Fruit fly (Drosophila melanogaster) whole organism, prepupa: ENCODE measurements around the gene Syx5.

Source experiments
- CG11294 ChIP-seq: fragments of 200-800 bp; sonication (Bioruptor generic); IDR thresholded peaks from 2 replicates; pipeline ENCODE4 v1.3.6; 2022; ENCODE audit warnings: missing biosample characterization, missing genetic modification characterization
- CG15336 ChIP-seq: fragments of 200-800 bp; sonication (Bioruptor generic); IDR thresholded peaks from 2 replicates; pipeline ENCODE4 v1.3.6; 2022; ENCODE audit warnings: missing biosample characterization, missing genetic modification characterization
- CG3032 ChIP-seq: fragments of 200-800 bp; optimal IDR thresholded peaks from 2 replicates; lab custom pipeline; 2019; ENCODE audit warnings: missing biosample characterization, mild to moderate bottlenecking, missing genetic modification characterization, moderate library complexity
- CG31627 ChIP-seq: fragments of 200-800 bp; sonication (Bioruptor generic); optimal IDR thresholded peaks from 3 replicates; lab custom pipeline; 2016; ENCODE audit warnings: missing biosample characterization, missing genetic modification characterization
- CG4318 ChIP-seq: fragments of 200-800 bp; sonication (Bioruptor generic); optimal IDR thresholded peaks from 3 replicates; lab custom pipeline; 2017; ENCODE audit warnings: missing biosample characterization, mild to moderate bottlenecking, missing genetic modification characterization
- Hr39 ChIP-seq: fragments of 200-800 bp; sonication (Bioruptor generic); optimal IDR thresholded peaks from 2 replicates; lab custom pipeline; 2016; ENCODE audit warnings: missing biosample characterization, missing genetic modification characterization
- Lpt ChIP-seq: fragments of 200-800 bp; sonication (Bioruptor generic); optimal IDR thresholded peaks from 3 replicates; lab custom pipeline; 2016; ENCODE audit warnings: missing biosample characterization, missing genetic modification characterization
- Smox ChIP-seq: fragments of 200-800 bp; sonication (Bioruptor generic); optimal IDR thresholded peaks from 3 replicates; lab custom pipeline; 2016; ENCODE audit warnings: missing biosample characterization, missing genetic modification characterization
- Sox102F ChIP-seq: fragments of 200-800 bp; sonication (Bioruptor generic); optimal IDR thresholded peaks from 2 replicates; lab custom pipeline; 2016; ENCODE audit warnings: missing biosample characterization, mild to moderate bottlenecking, missing genetic modification characterization
- achi ChIP-seq: fragments of 200-800 bp; sonication (Bioruptor generic); optimal IDR thresholded peaks from 3 replicates; lab custom pipeline; 2016; ENCODE audit warnings: missing biosample characterization, missing genetic modification characterization
- dsx ChIP-seq: fragments of 200-800 bp; optimal IDR thresholded peaks from 3 replicates; lab custom pipeline; 2019; ENCODE audit warnings: missing biosample characterization, mild to moderate bottlenecking, missing genetic modification characterization, moderate library complexity; ENCODE audit not compliant: poor library complexity, severe bottlenecking
- fd85E ChIP-seq: fragments of 200-800 bp; sonication (Bioruptor generic); optimal IDR thresholded peaks from 3 replicates; lab custom pipeline; 2016; ENCODE audit warnings: missing biosample characterization, missing genetic modification characterization
- fkh ChIP-seq: fragments of 200-800 bp; sonication (Bioruptor generic); optimal IDR thresholded peaks from 3 replicates; lab custom pipeline; 2017; ENCODE audit warnings: missing biosample characterization, mild to moderate bottlenecking, missing genetic modification characterization, moderate library complexity

dm6 chr2L:16278842-16279241 lies 28.3 kb upstream of the Syx5 start:
- TF ChIP-seq fkh (GFP tag; lab: Kevin White, UChicago) (no peak), fd85E (no peak), Sox102F (no peak), CG4318 (GFP tag; lab: Kevin White, UChicago) (no peak), CG11294 (no peak), CG15336 (no peak), Hr39 (GFP tag; lab: Kevin White, UChicago) (no peak), Smox (no peak), dsx (GFP tag; lab: Kevin White, UChicago) (no peak), CG31627 (GFP tag; lab: Kevin White, UChicago) (no peak), Lpt (GFP tag; lab: Kevin White, UChicago) (no peak), CG3032 (tag; lab: Kevin White, UChicago) (no peak), achi (GFP tag; lab: Kevin White, UChicago) (no peak)
